Fruit fly (Drosophila melanogaster) whole organism, embryonic: Measurements from ENCODE around the gene Tailor.

ENCODE experiments used
- Bdp1 ChIP-seq: fragments of 200-800 bp; sonication (Bioruptor generic); optimal IDR thresholded peaks from 3 replicates; lab custom pipeline; 2016; ENCODE audit warnings: missing biosample characterization, missing genetic modification characterization
- BtbVII ChIP-seq: fragments of 200-800 bp; sonication (Bioruptor generic); optimal IDR thresholded peaks from 3 replicates; lab custom pipeline; 2017; ENCODE audit warnings: missing biosample characterization, mild to moderate bottlenecking, missing genetic modification characterization
- CG10274 ChIP-seq: fragments of 200-800 bp; sonication (Bioruptor generic); optimal IDR thresholded peaks from 3 replicates; lab custom pipeline; 2017; ENCODE audit warnings: missing biosample characterization, mild to moderate bottlenecking, missing genetic modification characterization
- CG11398 ChIP-seq: fragments of 200-800 bp; sonication (Bioruptor generic); optimal IDR thresholded peaks from 2 replicates; lab custom pipeline; 2016; ENCODE audit warnings: missing biosample characterization, missing genetic modification characterization
- CG11723 ChIP-seq: fragments of 200-800 bp; sonication (Bioruptor generic); optimal IDR thresholded peaks from 2 replicates; lab custom pipeline; 2017; ENCODE audit warnings: missing biosample characterization, mild to moderate bottlenecking, missing genetic modification characterization
- CG12155 ChIP-seq: fragments of 200-800 bp; sonication (Bioruptor generic); optimal IDR thresholded peaks from 3 replicates; lab custom pipeline; 2016; ENCODE audit warnings: missing biosample characterization, missing genetic modification characterization
- CG12219 ChIP-seq: fragments of 200-800 bp; sonication (Bioruptor generic); optimal IDR thresholded peaks from 3 replicates; lab custom pipeline; 2018; ENCODE audit warnings: missing biosample characterization, mild to moderate bottlenecking, missing genetic modification characterization
- CG12299 ChIP-seq: fragments of 200-800 bp; sonication (Bioruptor generic); optimal IDR thresholded peaks from 2 replicates; lab custom pipeline; 2018; ENCODE audit warnings: missing biosample characterization, mild to moderate bottlenecking, missing genetic modification characterization
- CG12769 ChIP-seq: fragments of 200-800 bp; sonication (Bioruptor generic); optimal IDR thresholded peaks from 2 replicates; lab custom pipeline; 2019; ENCODE audit warnings: missing biosample characterization, mild to moderate bottlenecking, missing genetic modification characterization, moderate library complexity
- CG13123 ChIP-seq: fragments of 200-800 bp; sonication (Bioruptor generic); optimal IDR thresholded peaks from 2 replicates; lab custom pipeline; 2016; ENCODE audit warnings: missing biosample characterization, missing genetic modification characterization
- CG15073 ChIP-seq: fragments of 200-800 bp; sonication (Bioruptor generic); optimal IDR thresholded peaks from 2 replicates; lab custom pipeline; 2016; ENCODE audit warnings: missing biosample characterization, missing genetic modification characterization
- CG1832 ChIP-seq: fragments of 200-800 bp; sonication (Bioruptor generic); optimal IDR thresholded peaks from 2 replicates; lab custom pipeline; 2017; ENCODE audit warnings: missing biosample characterization, mild to moderate bottlenecking, missing genetic modification characterization, inconsistent platforms
- CG2120 ChIP-seq: fragments of 200-800 bp; sonication (Bioruptor generic); optimal IDR thresholded peaks from 3 replicates; lab custom pipeline; 2016; ENCODE audit warnings: missing biosample characterization, missing genetic modification characterization
- CG2678 ChIP-seq: fragments of 200-800 bp; sonication (Bioruptor generic); optimal IDR thresholded peaks from 3 replicates; lab custom pipeline; 2019; ENCODE audit warnings: missing biosample characterization, mild to moderate bottlenecking, missing genetic modification characterization, moderate library complexity
- CG2712 ChIP-seq: fragments of 200-800 bp; optimal IDR thresholded peaks from 3 replicates; lab custom pipeline; 2019; ENCODE audit warnings: missing biosample characterization, mild to moderate bottlenecking, missing genetic modification characterization, moderate library complexity
- CG2889 ChIP-seq: fragments of 200-800 bp; sonication (Bioruptor generic); IDR thresholded peaks from 3 replicates; pipeline ENCODE4 v1.3.6; 2022; ENCODE audit warnings: missing biosample characterization, missing genetic modification characterization
- CG30403 ChIP-seq: fragments of 200-800 bp; sonication (Bioruptor generic); optimal IDR thresholded peaks from 3 replicates; lab custom pipeline; 2016; ENCODE audit warnings: missing biosample characterization, missing genetic modification characterization
- CG8478 ChIP-seq: fragments of >200 bp; optimal IDR thresholded peaks from 2 replicates; lab custom pipeline; 2018
- CG8924 ChIP-seq: fragments of 200-800 bp; optimal IDR thresholded peaks from 3 replicates; lab custom pipeline; 2019; ENCODE audit warnings: missing biosample characterization, mild to moderate bottlenecking, missing genetic modification characterization, moderate library complexity
- Dip3 ChIP-seq: fragments of 200-800 bp; sonication (Bioruptor generic); optimal IDR thresholded peaks from 3 replicates; lab custom pipeline; 2016; ENCODE audit warnings: missing biosample characterization, missing genetic modification characterization
- Gsc ChIP-seq: fragments of 200-800 bp; sonication (Bioruptor generic); IDR thresholded peaks from 2 replicates; pipeline ENCODE4 v1.3.6; 2022; ENCODE audit warnings: missing biosample characterization, missing genetic modification characterization
- Hr51 ChIP-seq, 2 experiments: fragments of 200-800 bp; sonication (Bioruptor generic); optimal IDR thresholded peaks; 2 replicates in 1 of 2; 3 replicates in 1 of 2; lab custom pipeline; 2016 to 2018; ENCODE audit warnings: missing biosample characterization in 2 of 2, missing genetic modification characterization in 2 of 2, mild to moderate bottlenecking in 1 of 2, moderate library complexity in 1 of 2
- Jarid2 ChIP-seq: fragments of 200-800 bp; sonication (Bioruptor generic); optimal IDR thresholded peaks from 3 replicates; lab custom pipeline; 2017; ENCODE audit warnings: mild to moderate bottlenecking, missing biosample characterization, missing genetic modification reagents, missing genetic modification characterization
- MTF-1 ChIP-seq: fragments of 200-800 bp; sonication (Bioruptor generic); optimal IDR thresholded peaks from 2 replicates; lab custom pipeline; 2018; ENCODE audit warnings: missing biosample characterization, mild to moderate bottlenecking, missing genetic modification characterization, borderline replicate concordance
- Mad ChIP-seq: fragments of 200-800 bp; sonication (Bioruptor generic); optimal IDR thresholded peaks from 2 replicates; lab custom pipeline; 2016; ENCODE audit warnings: missing biosample characterization, missing genetic modification characterization
- Med ChIP-seq: fragments of 200-800 bp; sonication (Bioruptor generic); peaks from one replicate; lab custom pipeline; 2016; ENCODE audit warnings: missing biosample characterization, missing genetic modification characterization, mild to moderate bottlenecking, inconsistent platforms, moderate library complexity
- Nf-YA ChIP-seq: fragments of 200-800 bp; sonication (Bioruptor generic); IDR thresholded peaks from 2 replicates; pipeline ENCODE4 v1.3.6; 2022; ENCODE audit warnings: missing biosample characterization, missing genetic modification characterization
- Pdp1 ChIP-seq, 2 experiments: fragments of 200-800 bp; sonication (Bioruptor generic); optimal IDR thresholded peaks; 3 replicates each; lab custom pipeline; 2016; ENCODE audit warnings: missing biosample characterization in 2 of 2, missing genetic modification characterization in 2 of 2, mild to moderate bottlenecking in 1 of 2, moderate library complexity in 1 of 2
- Poxn ChIP-seq: fragments of 200-800 bp; sonication (Bioruptor generic); IDR thresholded peaks from 2 replicates; pipeline ENCODE4 v1.3.6; 2022; ENCODE audit warnings: missing biosample characterization, missing genetic modification characterization
- Trl ChIP-seq, 3 experiments: fragments of >200 bp in 2 of 3; fragments of 200-800 bp in 1 of 3; sonication (Bioruptor generic) in 1 of 3; optimal IDR thresholded peaks; 2 replicates in 1 of 3; 3 replicates in 2 of 3; lab custom pipeline; 2016 to 2017; ENCODE audit warnings: missing biosample characterization in 1 of 3, missing genetic modification characterization in 1 of 3
- Usf ChIP-seq: fragments of 200-800 bp; sonication (Bioruptor generic); optimal IDR thresholded peaks from 2 replicates; lab custom pipeline; 2017; ENCODE audit warnings: missing genotype, missing biosample characterization, missing genetic modification characterization
- abd-A ChIP-seq: fragments of 200-800 bp; sonication (Bioruptor generic); optimal IDR thresholded peaks from 3 replicates; lab custom pipeline; 2019; ENCODE audit warnings: missing biosample characterization, mild to moderate bottlenecking, missing genetic modification characterization, moderate library complexity
- ara ChIP-seq: fragments of 200-800 bp; sonication (Bioruptor generic); IDR thresholded peaks from 2 replicates; pipeline ENCODE4 v1.3.6; 2022; ENCODE audit warnings: missing biosample characterization, missing genetic modification characterization
- bab2 ChIP-seq: fragments of 200-800 bp; sonication (Bioruptor generic); optimal IDR thresholded peaks from 2 replicates; lab custom pipeline; 2016; ENCODE audit warnings: missing biosample characterization, missing genetic modification characterization
- crol ChIP-seq: fragments of 200-800 bp; sonication (Bioruptor generic); IDR thresholded peaks from 2 replicates; pipeline ENCODE4 v1.3.6; 2022; ENCODE audit warnings: missing biosample characterization, missing genetic modification characterization
- gem ChIP-seq: fragments of 200-800 bp; sonication (Bioruptor generic); optimal IDR thresholded peaks from 2 replicates; lab custom pipeline; 2019; ENCODE audit warnings: missing biosample characterization, mild to moderate bottlenecking, missing genetic modification characterization, moderate library complexity
- grau ChIP-seq: fragments of 200-800 bp; optimal IDR thresholded peaks from 3 replicates; lab custom pipeline; 2019; ENCODE audit warnings: missing biosample characterization, mild to moderate bottlenecking, missing genetic modification characterization, moderate library complexity
- gro ChIP-seq: fragments of 200-800 bp; sonication (Bioruptor generic); optimal IDR thresholded peaks from 2 replicates; lab custom pipeline; 2016; ENCODE audit warnings: missing biosample characterization, missing genetic modification characterization
- gsb ChIP-seq: fragments of 200-800 bp; sonication (Bioruptor generic); IDR thresholded peaks from 2 replicates; pipeline ENCODE4 v1.3.6; 2022; ENCODE audit warnings: missing biosample characterization, missing genetic modification characterization
- insv ChIP-seq, 2 experiments: fragments of 200-800 bp; sonication (Bioruptor generic); optimal IDR thresholded peaks; 3 replicates each; lab custom pipeline; 2016 to 2018; ENCODE audit warnings: missing biosample characterization in 2 of 2, missing genetic modification characterization in 2 of 2
- mam ChIP-seq: fragments of 200-800 bp; sonication (Bioruptor generic); optimal IDR thresholded peaks from 3 replicates; lab custom pipeline; 2016; ENCODE audit warnings: missing biosample characterization, missing genetic modification characterization
- mirr ChIP-seq: fragments of 200-800 bp; sonication (Bioruptor generic); optimal IDR thresholded peaks from 3 replicates; lab custom pipeline; 2018; ENCODE audit warnings: missing biosample characterization, mild to moderate bottlenecking, missing genetic modification characterization
- nmo ChIP-seq: fragments of 200-800 bp; sonication (Bioruptor generic); optimal IDR thresholded peaks from 2 replicates; lab custom pipeline; 2018; ENCODE audit warnings: missing biosample characterization, mild to moderate bottlenecking, missing genetic modification characterization, moderate library complexity
- oc ChIP-seq: fragments of 200-800 bp; sonication (Bioruptor generic); optimal IDR thresholded peaks from 2 replicates; lab custom pipeline; 2018; ENCODE audit warnings: missing biosample characterization, mild to moderate bottlenecking, missing genetic modification characterization, moderate library complexity
- pita ChIP-seq: fragments of 200-800 bp; sonication (Bioruptor generic); optimal IDR thresholded peaks from 2 replicates; lab custom pipeline; 2017; ENCODE audit warnings: missing biosample characterization, mild to moderate bottlenecking, missing genetic modification characterization
- sd ChIP-seq: fragments of 200-800 bp; sonication (Bioruptor generic); optimal IDR thresholded peaks from 3 replicates; lab custom pipeline; 2018; ENCODE audit warnings: missing biosample characterization, mild to moderate bottlenecking, missing genetic modification characterization, moderate library complexity
- shn ChIP-seq: fragments of 200-800 bp; sonication (Bioruptor generic); optimal IDR thresholded peaks from 3 replicates; lab custom pipeline; 2016; ENCODE audit warnings: missing biosample characterization, missing genetic modification characterization
- tup ChIP-seq: fragments of 200-800 bp; sonication (Bioruptor generic); optimal IDR thresholded peaks from 2 replicates; lab custom pipeline; 2016; ENCODE audit warnings: missing biosample characterization, mild to moderate bottlenecking, missing genetic modification characterization, moderate library complexity
- vfl ChIP-seq: fragments of 200-800 bp; sonication (Bioruptor generic); optimal IDR thresholded peaks from 2 replicates; lab custom pipeline; 2016; ENCODE audit warnings: missing biosample characterization, missing genetic modification characterization

Tailor gene

DNA sequence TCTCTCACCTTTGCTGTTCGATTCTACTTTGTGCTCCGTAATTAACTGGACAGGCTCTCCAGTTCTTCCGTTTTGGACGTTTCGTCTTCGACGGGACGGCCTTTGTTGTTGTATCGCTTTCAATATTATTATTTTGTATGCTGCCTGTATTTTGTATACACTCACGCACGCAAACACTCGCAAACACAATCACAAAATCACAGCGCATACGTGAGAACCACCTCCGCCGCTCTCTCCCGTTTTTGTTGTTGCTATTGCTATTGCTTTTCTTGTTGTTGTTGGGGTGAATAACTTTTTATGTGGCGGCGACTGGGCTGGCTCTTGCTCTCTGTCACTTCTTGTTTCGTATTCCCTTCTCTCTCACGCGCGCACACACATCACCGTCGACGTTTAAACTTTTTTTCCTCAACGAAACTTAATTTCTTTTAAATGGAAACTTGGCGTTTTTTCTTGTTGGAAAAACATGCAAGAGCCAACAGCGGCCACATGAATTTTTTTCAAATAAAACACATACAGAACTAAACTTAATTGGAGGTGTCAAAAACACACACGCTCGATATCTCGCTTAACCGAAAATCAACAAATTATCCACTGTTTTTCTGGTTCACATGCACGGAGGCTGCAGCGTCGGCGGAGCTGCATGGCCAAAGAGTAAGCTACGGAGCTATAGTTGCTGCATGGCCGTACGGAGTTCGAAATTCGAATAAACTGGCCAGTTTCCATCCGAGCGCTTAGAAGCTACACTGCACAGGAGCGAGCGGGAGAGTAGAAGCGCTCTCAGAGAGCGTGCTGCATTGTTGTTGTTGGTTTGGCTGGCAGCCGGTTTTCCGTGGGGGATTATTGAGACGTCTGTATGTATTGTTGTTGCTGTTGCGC lies 22.1 kb upstream of the Tailor start (continued):
- TF ChIP-seq CG1832 (GFP tag; lab: Kevin White, UChicago) = peak; percentile 26
- peak; percentile 74 for TF ChIP-seq Med (GFP tag; lab: Kevin White, UChicago)
- TF ChIP-seq ara = no peak
- TF ChIP-seq Nf-YA (GFP tag; lab: Robert Waterston, UW) = no peak
- TF ChIP-seq Mad (GFP tag; lab: Kevin White, UChicago) = no peak
- TF ChIP-seq CG12299 = peak; percentile 49
- peak; percentile 27 for TF ChIP-seq CG2678 (tag; lab: Kevin White, UChicago)
- TF ChIP-seq CG11723 (GFP tag; lab: Kevin White, UChicago) = peak; percentile 3
- peak; percentile 27 for TF ChIP-seq MTF-1 (GFP tag; lab: Kevin White, UChicago)
- peak; percentile 3 for TF ChIP-seq grau (tag; lab: Kevin White, UChicago)
- no peak for TF ChIP-seq gsb
- TF ChIP-seq pita (GFP tag; lab: Kevin White, UChicago) = no peak
- peak in 1 of 2 experiments; percentile 48 for TF ChIP-seq insv (GFP tag; optimal IDR thresholded peaks at IDR 0.05; lab: Kevin White, UChicago)
- TF ChIP-seq vfl (GFP tag; lab: Kevin White, UChicago) = peak; percentile 12
- TF ChIP-seq Jarid2 (GFP tag; lab: Kevin White, UChicago) = peak; percentile 52
- TF ChIP-seq mirr (GFP tag; lab: Kevin White, UChicago) = no peak
- peak; percentile 88 for TF ChIP-seq CG10274 (GFP tag; lab: Kevin White, UChicago)
- no peak for TF ChIP-seq CG15073 (GFP tag; lab: Kevin White, UChicago)
- peak; percentile 9 for TF ChIP-seq shn (GFP tag; lab: Kevin White, UChicago)
- peak; percentile 12 for TF ChIP-seq mam (GFP tag; lab: Kevin White, UChicago)
- TF ChIP-seq CG8924 (tag; lab: Kevin White, UChicago) = peak; percentile 67
- peak; percentile 83 to 97 for TF ChIP-seq Trl (optimal IDR thresholded peaks at IDR 0.05; lab: Kevin White, UChicago)
- peak; percentile 39 for TF ChIP-seq Trl (GFP tag; optimal IDR thresholded peaks at IDR 0.05; lab: Kevin White, UChicago)
- TF ChIP-seq CG2120 (GFP tag; lab: Kevin White, UChicago) = peak; percentile 17
- peak; percentile 26 for TF ChIP-seq nmo (GFP tag; lab: Kevin White, UChicago)
- TF ChIP-seq CG30403 = no peak
- TF ChIP-seq CG2889 (GFP tag; lab: Robert Waterston, UW) = no peak
- TF ChIP-seq gem (tag; lab: Kevin White, UChicago) = peak; percentile 32
- TF ChIP-seq CG2712 (tag; lab: Kevin White, UChicago) = peak; percentile 15
- TF ChIP-seq tup (GFP tag; lab: Kevin White, UChicago) = no peak
- TF ChIP-seq CG13123 (GFP tag; lab: Kevin White, UChicago) = no peak
- peak in 1 of 2 experiments; percentile 14 for TF ChIP-seq Hr51 (GFP tag; optimal IDR thresholded peaks at IDR 0.05; lab: Kevin White, UChicago)
- TF ChIP-seq Dip3 (GFP tag; lab: Kevin White, UChicago) = no peak
- no peak for TF ChIP-seq crol
- no peak for TF ChIP-seq Poxn (GFP tag; lab: Robert Waterston, UW)
- TF ChIP-seq Usf (GFP tag; lab: Kevin White, UChicago) = no peak
- peak; percentile 23 for TF ChIP-seq bab2 (GFP tag; lab: Kevin White, UChicago)
- TF ChIP-seq sd = peak; percentile 45
- TF ChIP-seq Gsc (GFP tag; lab: Robert Waterston, UW) = no peak
- no peak for TF ChIP-seq CG12155 (GFP tag; lab: Kevin White, UChicago)
- TF ChIP-seq oc (tag; lab: Kevin White, UChicago) = peak; percentile 10
- TF ChIP-seq CG8478 = no peak
- TF ChIP-seq gro (GFP tag; lab: Kevin White, UChicago) = peak; percentile 36
- peak; percentile 56 for TF ChIP-seq CG12769
- TF ChIP-seq BtbVII (GFP tag; lab: Kevin White, UChicago) = peak; percentile 27
- TF ChIP-seq CG11398 (GFP tag; lab: Kevin White, UChicago) = peak; percentile 33
- TF ChIP-seq CG12219 (GFP tag; lab: Kevin White, UChicago) = no peak
- TF ChIP-seq Bdp1 (GFP tag; lab: Kevin White, UChicago) = no peak
- peak; percentile 68 for TF ChIP-seq abd-A (tag; lab: Kevin White, UChicago)
- peak in 1 of 2 experiments; percentile 35 for TF ChIP-seq Pdp1 (GFP tag; optimal IDR thresholded peaks at IDR 0.05; lab: Kevin White, UChicago)
